Worm (Caenorhabditis elegans) whole organism, L1 larva: ENCODE results near the gene tctn-1.

Experiments
- ceh-88 ChIP-seq: fragments of 200-800 bp; sonication (Bioruptor generic); IDR thresholded peaks from 2 replicates; pipeline ENCODE4 v1.3.6; 2022; ENCODE audit warnings: missing genetic modification characterization, missing compliant biosample characterization
- lir-3 ChIP-seq: sonication (generic microtip); optimal IDR thresholded peaks from 2 replicates; lab custom pipeline; 2016; ENCODE audit warnings: mild to moderate bottlenecking, missing genetic modification characterization, moderate library complexity, missing compliant biosample characterization; ENCODE audit not compliant: poor library complexity
- nhr-20 ChIP-seq: sonication (generic microtip); optimal IDR thresholded peaks from 2 replicates; lab custom pipeline; 2016; ENCODE audit warnings: mild to moderate bottlenecking, missing genetic modification characterization, missing compliant biosample characterization
- nhr-28 ChIP-seq: fragments of 150-350 bp; optimal IDR thresholded peaks from 2 replicates; lab custom pipeline; 2014; ENCODE audit warnings: missing biosample characterization, missing genetic modification characterization
- nhr-76 ChIP-seq: sonication (generic microtip); optimal IDR thresholded peaks from 2 replicates; lab custom pipeline; 2017; ENCODE audit warnings: missing biosample characterization, missing genetic modification characterization
- unc-130 ChIP-seq: fragments of 150-350 bp; optimal IDR thresholded peaks from 2 replicates; lab custom pipeline; 2017; ENCODE audit warnings: missing biosample characterization, missing genetic modification characterization, inconsistent platforms
- unc-30 ChIP-seq: sonication (generic microtip); optimal IDR thresholded peaks from 2 replicates; lab custom pipeline; 2017; ENCODE audit warnings: missing biosample characterization, missing genetic modification characterization
- ztf-4 ChIP-seq: fragments of 150-350 bp; optimal IDR thresholded peaks from 2 replicates; lab custom pipeline; 2014; ENCODE audit warnings: missing biosample characterization, missing genetic modification characterization

tctn-1 gene

ce11 chrIV:4703911-4704310 is 43.7 kb downstream of the tctn-1 start, which contains the start of gene ogdh-1:
TSS of gene ogdh-1 (minus strand) at chrIV:4704011.
- TF ChIP-seq nhr-28 (no peak), unc-30 (tag; lab: Kevin White, UChicago) (no peak), nhr-76 (tag; lab: Kevin White, UChicago) (no peak), ztf-4 (tag; lab: Kevin White, UChicago) (no peak), ceh-88 (GFP tag; lab: Robert Waterston, UW) (no peak), unc-130 (no peak), lir-3 (tag; lab: Kevin White, UChicago) (no peak), nhr-20 (tag; lab: Kevin White, UChicago) (no peak)
- TF ChIP-seq, all 84 proteins: peak for 0
